Fruit fly (Drosophila melanogaster) whole organism, embryonic: ENCODE measurements around the gene CG31454.

Experiments used
- Aef1 ChIP-seq: fragments of 200-800 bp; sonication (Bioruptor generic); IDR thresholded peaks from 3 replicates; pipeline ENCODE4 v1.3.6; 2022; ENCODE audit warnings: missing biosample characterization, missing genetic modification characterization
- Atf6 ChIP-seq: fragments of 200-800 bp; sonication (Bioruptor generic); IDR thresholded peaks from 2 replicates; pipeline ENCODE4 v1.3.6; 2022; ENCODE audit warnings: missing biosample characterization, missing genetic modification characterization
- Bgb ChIP-seq: fragments of 200-800 bp; sonication (Bioruptor generic); IDR thresholded peaks from 2 replicates; pipeline ENCODE4 v1.3.6; 2022; ENCODE audit warnings: missing biosample characterization, missing genetic modification characterization; ENCODE audit not compliant: partially characterized antibody
- C15 ChIP-seq: fragments of 200-800 bp; sonication (Bioruptor generic); IDR thresholded peaks from 3 replicates; pipeline ENCODE4 v1.3.6; 2022; ENCODE audit warnings: missing biosample characterization, missing genetic modification characterization
- CG11398 ChIP-seq: fragments of 200-800 bp; sonication (Bioruptor generic); optimal IDR thresholded peaks from 2 replicates; lab custom pipeline; 2016; ENCODE audit warnings: missing biosample characterization, missing genetic modification characterization
- CG11504 ChIP-seq: fragments of 200-800 bp; sonication (Bioruptor generic); optimal IDR thresholded peaks from 3 replicates; lab custom pipeline; 2019; ENCODE audit warnings: missing biosample characterization, mild to moderate bottlenecking, missing genetic modification characterization, moderate library complexity
- CG12155 ChIP-seq: fragments of 200-800 bp; sonication (Bioruptor generic); optimal IDR thresholded peaks from 3 replicates; lab custom pipeline; 2016; ENCODE audit warnings: missing biosample characterization, missing genetic modification characterization
- CG13287 ChIP-seq: fragments of 200-800 bp; sonication (Bioruptor generic); IDR thresholded peaks from 2 replicates; pipeline ENCODE4 v1.3.6; 2022; ENCODE audit warnings: missing biosample characterization, missing genetic modification characterization; ENCODE audit not compliant: partially characterized antibody
- CG14710 ChIP-seq: fragments of 200-800 bp; sonication (Bioruptor generic); optimal IDR thresholded peaks from 3 replicates; lab custom pipeline; 2019; ENCODE audit warnings: missing biosample characterization, mild to moderate bottlenecking, missing genetic modification characterization, moderate library complexity
- CG14860 ChIP-seq: fragments of 200-800 bp; sonication (Bioruptor generic); IDR thresholded peaks from 3 replicates; pipeline ENCODE4 v1.3.6; 2022; ENCODE audit warnings: missing biosample characterization, missing genetic modification characterization; ENCODE audit not compliant: partially characterized antibody
- CG30403 ChIP-seq: fragments of 200-800 bp; sonication (Bioruptor generic); optimal IDR thresholded peaks from 3 replicates; lab custom pipeline; 2016; ENCODE audit warnings: missing biosample characterization, missing genetic modification characterization
- CG34422 ChIP-seq: fragments of 200-800 bp; sonication (Bioruptor generic); IDR thresholded peaks from 3 replicates; pipeline ENCODE4 v1.3.6; 2022; ENCODE audit warnings: missing biosample characterization, missing genetic modification characterization
- CG3995 ChIP-seq: fragments of 200-800 bp; sonication (Bioruptor generic); optimal IDR thresholded peaks from 3 replicates; lab custom pipeline; 2016; ENCODE audit warnings: missing biosample characterization, missing genetic modification characterization
- CG6791 ChIP-seq: fragments of 200-800 bp; sonication (Bioruptor generic); IDR thresholded peaks from 3 replicates; pipeline ENCODE4 v1.3.6; 2022; ENCODE audit warnings: missing biosample characterization, missing genetic modification characterization; ENCODE audit not compliant: partially characterized antibody
- CG7357 ChIP-seq: fragments of 200-800 bp; sonication (Bioruptor generic); IDR thresholded peaks from 3 replicates; pipeline ENCODE4 v1.3.6; 2022; ENCODE audit warnings: missing biosample characterization, missing genetic modification characterization
- CG9797 ChIP-seq: fragments of 200-800 bp; sonication (Bioruptor generic); optimal IDR thresholded peaks from 3 replicates; lab custom pipeline; 2018; ENCODE audit warnings: missing biosample characterization, mild to moderate bottlenecking, missing genetic modification characterization
- CG9932 ChIP-seq: fragments of 200-800 bp; sonication (Bioruptor generic); IDR thresholded peaks from 2 replicates; pipeline ENCODE4 v1.3.6; 2022; ENCODE audit warnings: missing biosample characterization, missing genetic modification characterization
- CoRest ChIP-seq: fragments of 200-800 bp; sonication (Bioruptor generic); optimal IDR thresholded peaks from 3 replicates; lab custom pipeline; 2018; ENCODE audit warnings: missing biosample characterization, mild to moderate bottlenecking, missing genetic modification characterization, moderate library complexity
- CrebB ChIP-seq: fragments of 200-800 bp; sonication (Bioruptor generic); optimal IDR thresholded peaks from 3 replicates; lab custom pipeline; 2018; ENCODE audit warnings: missing biosample characterization, mild to moderate bottlenecking, missing genetic modification characterization
- E2f2 ChIP-seq: fragments of 200-800 bp; sonication (Bioruptor generic); IDR thresholded peaks from 2 replicates; pipeline ENCODE4 v1.3.6; 2022; ENCODE audit warnings: missing biosample characterization, missing genetic modification characterization
- MBD-R2 ChIP-seq: fragments of 200-800 bp; sonication (Bioruptor generic); IDR thresholded peaks from 2 replicates; pipeline ENCODE4 v1.3.6; 2022; ENCODE audit warnings: missing biosample characterization, missing genetic modification characterization
- Med ChIP-seq: fragments of 200-800 bp; sonication (Bioruptor generic); peaks from one replicate; lab custom pipeline; 2016; ENCODE audit warnings: missing biosample characterization, missing genetic modification characterization, mild to moderate bottlenecking, inconsistent platforms, moderate library complexity
- Myb ChIP-seq: fragments of 200-800 bp; sonication (Bioruptor generic); optimal IDR thresholded peaks from 2 replicates; lab custom pipeline; 2016; ENCODE audit warnings: missing biosample characterization, missing genetic modification characterization
- Opbp ChIP-seq: fragments of 200-800 bp; sonication (Bioruptor generic); IDR thresholded peaks from 3 replicates; pipeline ENCODE4 v1.3.6; 2022; ENCODE audit warnings: missing biosample characterization, missing genetic modification characterization; ENCODE audit not compliant: partially characterized antibody
- Rfx ChIP-seq: fragments of 200-800 bp; sonication (Bioruptor generic); IDR thresholded peaks from 2 replicates; pipeline ENCODE4 v1.3.6; 2022; ENCODE audit warnings: missing biosample characterization, missing genetic modification characterization
- Scr ChIP-seq: fragments of 200-800 bp; sonication (Bioruptor generic); IDR thresholded peaks from 2 replicates; pipeline ENCODE4 v1.3.6; 2022; ENCODE audit warnings: missing biosample characterization, missing genetic modification characterization; ENCODE audit not compliant: partially characterized antibody
- Sox102F ChIP-seq: fragments of 200-800 bp; sonication (Bioruptor generic); optimal IDR thresholded peaks from 2 replicates; lab custom pipeline; 2018; ENCODE audit warnings: missing biosample characterization, mild to moderate bottlenecking, missing genetic modification characterization, moderate library complexity
- Sry-δ ChIP-seq: fragments of 200-800 bp; sonication (Bioruptor generic); optimal IDR thresholded peaks from 2 replicates; lab custom pipeline; 2016; ENCODE audit warnings: missing biosample characterization, missing genetic modification characterization
- Vsx1 ChIP-seq: fragments of 200-800 bp; sonication (Bioruptor generic); optimal IDR thresholded peaks from 2 replicates; lab custom pipeline; 2017; ENCODE audit warnings: missing biosample characterization, mild to moderate bottlenecking, missing genetic modification characterization, missing genetic modification reagents
- Xrp1 ChIP-seq: fragments of 200-800 bp; sonication (Bioruptor generic); IDR thresholded peaks from 2 replicates; pipeline ENCODE4 v1.3.6; 2022; ENCODE audit warnings: missing biosample characterization, missing genetic modification characterization
- bbx ChIP-seq: fragments of 200-800 bp; sonication (Bioruptor generic); IDR thresholded peaks from 2 replicates; pipeline ENCODE4 v1.3.6; 2022; ENCODE audit warnings: missing biosample characterization, missing genetic modification characterization; ENCODE audit not compliant: partially characterized antibody
- danr ChIP-seq: fragments of 200-800 bp; sonication (Bioruptor generic); IDR thresholded peaks from 2 replicates; pipeline ENCODE4 v1.3.6; 2022; ENCODE audit warnings: missing biosample characterization, missing genetic modification characterization
- dati ChIP-seq: fragments of 200-800 bp; sonication (Bioruptor generic); IDR thresholded peaks from 2 replicates; pipeline ENCODE4 v1.3.6; 2022; ENCODE audit warnings: missing biosample characterization, missing genetic modification characterization
- eve ChIP-seq, 2 experiments: fragments of >200 bp; optimal IDR thresholded peaks; 2 replicates each; lab custom pipeline; 2017; ENCODE audit warnings: missing biosample characterization in 2 of 2, missing genetic modification characterization in 2 of 2
- ewg ChIP-seq: fragments of 200-800 bp; sonication (Bioruptor generic); optimal IDR thresholded peaks from 3 replicates; lab custom pipeline; 2017; ENCODE audit warnings: mild to moderate bottlenecking, missing biosample characterization, missing genetic modification reagents, missing genetic modification characterization
- gfzf ChIP-seq: fragments of 200-800 bp; sonication (Bioruptor generic); optimal IDR thresholded peaks from 2 replicates; lab custom pipeline; 2016; ENCODE audit warnings: missing biosample characterization, mild to moderate bottlenecking, missing genetic modification characterization, moderate library complexity
- hb ChIP-seq: fragments of 200-800 bp; sonication (Bioruptor generic); IDR thresholded peaks from 3 replicates; pipeline ENCODE4 v1.3.6; 2022; ENCODE audit warnings: missing biosample characterization, missing genetic modification characterization; ENCODE audit not compliant: partially characterized antibody
- inv ChIP-seq: fragments of 200-800 bp; sonication (Bioruptor generic); IDR thresholded peaks from 2 replicates; pipeline ENCODE4 v1.3.6; 2022; ENCODE audit warnings: missing biosample characterization, missing genetic modification characterization; ENCODE audit not compliant: partially characterized antibody
- knrl ChIP-seq: fragments of 200-800 bp; sonication (Bioruptor generic); IDR thresholded peaks from 3 replicates; pipeline ENCODE4 v1.3.6; 2022; ENCODE audit warnings: missing biosample characterization, missing genetic modification characterization; ENCODE audit not compliant: partially characterized antibody
- mld ChIP-seq: fragments of 200-800 bp; sonication (Bioruptor generic); IDR thresholded peaks from 3 replicates; pipeline ENCODE4 v1.3.6; 2022; ENCODE audit warnings: missing biosample characterization, missing genetic modification characterization; ENCODE audit not compliant: partially characterized antibody
- nmo ChIP-seq: fragments of 200-800 bp; sonication (Bioruptor generic); optimal IDR thresholded peaks from 2 replicates; lab custom pipeline; 2018; ENCODE audit warnings: missing biosample characterization, mild to moderate bottlenecking, missing genetic modification characterization, moderate library complexity
- nom ChIP-seq: fragments of 200-800 bp; sonication (Bioruptor generic); optimal IDR thresholded peaks from 2 replicates; lab custom pipeline; 2017; ENCODE audit warnings: missing biosample characterization, missing genetic modification characterization, mild to moderate bottlenecking, moderate library complexity, missing genetic modification reagents
- onecut ChIP-seq: fragments of 200-800 bp; sonication (Bioruptor generic); IDR thresholded peaks from 2 replicates; pipeline ENCODE4 v1.3.6; 2022; ENCODE audit warnings: missing biosample characterization, missing genetic modification characterization
- pan ChIP-seq, 4 experiments: fragments of >200 bp in 3 of 4; fragments of 200-800 bp in 1 of 4; sonication (Bioruptor generic) in 1 of 4; optimal IDR thresholded peaks in 3 of 4; IDR thresholded peaks in 1 of 4; 2 replicates each; pipeline versions ENCODE4 v1.3.6 to Lab custom; 2017 to 2022; ENCODE audit warnings: missing biosample characterization in 2 of 4, missing genetic modification characterization in 2 of 4, mixed read lengths in 1 of 4
- ro ChIP-seq: fragments of 200-800 bp; sonication (Bioruptor generic); IDR thresholded peaks from 2 replicates; pipeline ENCODE4 v1.3.6; 2022; ENCODE audit warnings: missing biosample characterization, missing genetic modification characterization
- sens ChIP-seq: fragments of 200-800 bp; sonication (Bioruptor generic); peaks from one replicate; lab custom pipeline; 2016; ENCODE audit warnings: missing biosample characterization, missing genetic modification characterization
- slbo ChIP-seq: fragments of 200-800 bp; sonication (Bioruptor generic); IDR thresholded peaks from 2 replicates; pipeline ENCODE4 v1.3.6; 2022; ENCODE audit warnings: missing biosample characterization, missing genetic modification characterization
- unc-4 ChIP-seq: fragments of 200-800 bp; sonication (Bioruptor generic); IDR thresholded peaks from 2 replicates; pipeline ENCODE4 v1.3.6; 2022; ENCODE audit warnings: missing biosample characterization, missing genetic modification characterization; ENCODE audit not compliant: partially characterized antibody
- zfh2 ChIP-seq: fragments of 200-800 bp; sonication (Bioruptor generic); optimal IDR thresholded peaks from 2 replicates; lab custom pipeline; 2016; ENCODE audit warnings: missing biosample characterization, missing genetic modification characterization

Gene CG31454

DNA sequence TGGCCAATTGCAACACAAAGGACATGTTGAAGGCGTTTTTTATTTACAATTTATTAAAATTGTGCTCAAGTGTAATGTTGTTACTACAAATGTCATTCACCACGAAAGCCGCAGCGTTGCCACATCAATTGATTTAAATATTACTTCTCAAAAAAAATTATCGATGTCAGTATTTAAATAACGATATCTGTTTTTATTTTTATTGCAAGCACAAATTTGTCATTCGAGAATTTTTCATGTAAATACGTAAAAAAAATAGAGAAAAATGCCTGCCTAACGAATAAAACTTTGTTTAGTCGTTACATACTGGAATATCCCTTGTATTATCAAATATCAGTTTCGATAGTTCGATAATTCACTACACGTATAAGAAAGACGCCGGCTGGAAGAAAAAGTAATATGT lies 41.0 kb downstream of the CG31454 start, which contains the start of the genes mRpS18A and CG31460 (continued):
- peak; percentile 54; the same call in 2 of the 3 replicates for TF ChIP-seq CG14860 (GFP tag; lab: Robert Waterston, UW)
- TF ChIP-seq Opbp (GFP tag; lab: Robert Waterston, UW): peak; percentile 9; the same call in 1 of the 3 replicates
- peak; percentile 71 for TF ChIP-seq knrl (GFP tag; lab: Robert Waterston, UW)
- no peak for TF ChIP-seq ewg
- TF ChIP-seq Vsx1 (GFP tag; lab: Kevin White, UChicago): no peak
- no peak for TF ChIP-seq ro (GFP tag; lab: Robert Waterston, UW)
- no peak for TF ChIP-seq Atf6
- peak; percentile 34; the same call in 1 of the 3 replicates for TF ChIP-seq CG6791
- TF ChIP-seq Aef1 (GFP tag; lab: Robert Waterston, UW): 0 out of 3 replicates have a peak, but pooled peaks have one; percentile 14
- TF ChIP-seq eve (GFP tag; optimal IDR thresholded peaks at IDR 0.05; lab: Kevin White, UChicago): no peak
- TF ChIP-seq slbo: peak; percentile 57; the same call in 1 of the 2 replicates
- peak; percentile 76 for TF ChIP-seq unc-4 (GFP tag; lab: Robert Waterston, UW)
- TF ChIP-seq mld: no peak
- no peak for TF ChIP-seq Xrp1 (GFP tag; lab: Robert Waterston, UW)
- peak; percentile 86 for TF ChIP-seq CG13287
- TF ChIP-seq MBD-R2 (GFP tag; lab: Robert Waterston, UW): peak; percentile 49; the same call in 1 of the 2 replicates
- TF ChIP-seq CG3995 (GFP tag; lab: Kevin White, UChicago): peak; percentile 81
- peak; percentile 7 for TF ChIP-seq CG11504
- TF ChIP-seq CG7357: no peak
- TF ChIP-seq Sox102F (GFP tag; lab: Kevin White, UChicago): peak; percentile 1
- peak; percentile 44; the same call in 1 of the 2 replicates for TF ChIP-seq bbx
- peak; percentile 67 for TF ChIP-seq Sry-δ (GFP tag; lab: Kevin White, UChicago)
- TF ChIP-seq CoRest: peak; percentile 22
- TF ChIP-seq inv: peak; percentile 62
- TF ChIP-seq sens: peak; percentile 66
- TF ChIP-seq dati (GFP tag; lab: Robert Waterston, UW): no peak
- TF ChIP-seq Myb (GFP tag; lab: Kevin White, UChicago): peak; percentile 23
- TF ChIP-seq Scr (GFP tag; lab: Robert Waterston, UW): peak; percentile 78
- TF ChIP-seq CG14710 (tag; lab: Kevin White, UChicago): peak; percentile 59
- no peak for TF ChIP-seq danr (GFP tag; lab: Robert Waterston, UW)
- TF ChIP-seq CG30403 (GFP tag; lab: Kevin White, UChicago): peak; percentile 10
- TF ChIP-seq CG9797 (GFP tag; lab: Kevin White, UChicago): peak; percentile 1
- TF ChIP-seq pan (optimal IDR thresholded peaks at IDR 0.05; lab: Kevin White, UChicago): no peak
- peak in 1 of 2 experiments; percentile 22 for TF ChIP-seq pan (GFP tag; optimal IDR thresholded peaks at IDR 0.05 in 1 of 2, IDR thresholded peaks at IDR 0.05 in 1 of 2)
- TF ChIP-seq hb: no peak
- TF ChIP-seq nmo (GFP tag; lab: Kevin White, UChicago): peak; percentile 53
- no peak for TF ChIP-seq nom
- TF ChIP-seq C15 (GFP tag; lab: Robert Waterston, UW): no peak
- TF ChIP-seq CG34422 (GFP tag; lab: Robert Waterston, UW): peak; percentile 38; the same call in 2 of the 3 replicates
- peak; percentile 55 for TF ChIP-seq Bgb
- TF ChIP-seq gfzf (GFP tag; lab: Kevin White, UChicago): peak; percentile 52
- TF ChIP-seq CG12155 (GFP tag; lab: Kevin White, UChicago): peak; percentile 5
- TF ChIP-seq CrebB (tag; lab: Kevin White, UChicago): no peak
- TF ChIP-seq Rfx (GFP tag; lab: Robert Waterston, UW): peak; percentile 29; the same call in 1 of the 2 replicates
- TF ChIP-seq CG11398: no peak
- peak; percentile 26; the same call in 1 of the 2 replicates for TF ChIP-seq CG9932 (GFP tag; lab: Robert Waterston, UW)
- peak; percentile 57 for TF ChIP-seq Med (GFP tag; lab: Kevin White, UChicago)
- no peak for TF ChIP-seq zfh2 (GFP tag; lab: Kevin White, UChicago)
- TF ChIP-seq E2f2: peak; percentile 52
- TF ChIP-seq onecut (GFP tag; lab: Robert Waterston, UW): no peak
